Worm (Caenorhabditis elegans): ENCODE results near the gene F56F11.2.

Gene F56F11.2

ce11 chrIII:2869512-2869911, 12.6 kb upstream of the F56F11.2 start:
- TF ChIP-seq W03F9.2 (tag; optimal IDR thresholded peaks at IDR 0.05) (no peak), dao-5 (tag; optimal IDR thresholded peaks at IDR 0.05) (no peak)

- TF ChIP-seq W03F9.2 (tag; optimal IDR thresholded peaks at IDR 0.05): no peak
- TF ChIP-seq him-1 (tag; optimal IDR thresholded peaks at IDR 0.05): no peak
- no peak for TF ChIP-seq dao-5 (tag; optimal IDR thresholded peaks at IDR 0.05)
These were observed 11.9 kb upstream of the F56F11.2 start for ce11 chrIII:2870228-2870627.

- TF ChIP-seq dao-5 (tag; optimal IDR thresholded peaks at IDR 0.05): no peak
- peak; percentile 1 for TF ChIP-seq W03F9.2 (tag; optimal IDR thresholded peaks at IDR 0.05)
These were observed 10.3 kb upstream of the F56F11.2 start for ce11 chrIII:2871817-2872216.

- TF ChIP-seq dao-5 (tag; optimal IDR thresholded peaks at IDR 0.05) (no peak), W03F9.2 (tag; optimal IDR thresholded peaks at IDR 0.05) (no peak), him-1 (tag; optimal IDR thresholded peaks at IDR 0.05) (no peak)
These were observed 8.9 kb upstream of the F56F11.2 start for ce11 chrIII:2873116-2873644.

ce11 chrIII:2874144-2874868, 7.8 kb upstream of the F56F11.2 start, which contains the start of gene klf-1:
TSS of gene klf-1 (plus strand) at chrIII:2874818.
- TF ChIP-seq him-1 (tag; optimal IDR thresholded peaks at IDR 0.05): no peak
- TF ChIP-seq dao-5 (tag; optimal IDR thresholded peaks at IDR 0.05): no peak
- no peak for TF ChIP-seq W03F9.2 (tag; optimal IDR thresholded peaks at IDR 0.05)

ce11 chrIII:2875946-2876345, 6.1 kb upstream of the F56F11.2 start:
- no peak for TF ChIP-seq dao-5 (tag; optimal IDR thresholded peaks at IDR 0.05)
- peak; percentile 16 for TF ChIP-seq W03F9.2 (tag; optimal IDR thresholded peaks at IDR 0.05)

ce11 chrIII:2879703-2880102, 2.4 kb upstream of the F56F11.2 start:
- TF ChIP-seq W03F9.2 (tag; optimal IDR thresholded peaks at IDR 0.05) (no peak), him-1 (tag; optimal IDR thresholded peaks at IDR 0.05) (no peak), dao-5 (tag; optimal IDR thresholded peaks at IDR 0.05) (no peak)

- TF ChIP-seq dao-5 (tag; optimal IDR thresholded peaks at IDR 0.05) (no peak), W03F9.2 (tag; optimal IDR thresholded peaks at IDR 0.05) (no peak), him-1 (tag; optimal IDR thresholded peaks at IDR 0.05) (no peak)
These were observed 972 bp upstream of the F56F11.2 start for ce11 chrIII:2881117-2881516.

- TF ChIP-seq dao-5 (tag; optimal IDR thresholded peaks at IDR 0.05): no peak
- TF ChIP-seq him-1 (tag; optimal IDR thresholded peaks at IDR 0.05): no peak
- TF ChIP-seq W03F9.2 (tag; optimal IDR thresholded peaks at IDR 0.05): no peak
These were observed 9.4 kb downstream of the F56F11.2 start, which contains the start of gene F56F11.1 for ce11 chrIII:2891443-2891842. TSS of gene F56F11.1 (plus strand) at chrIII:2891743.

- TF ChIP-seq W03F9.2 (tag; optimal IDR thresholded peaks at IDR 0.05) (no peak), dao-5 (tag; optimal IDR thresholded peaks at IDR 0.05) (no peak), him-1 (tag; optimal IDR thresholded peaks at IDR 0.05) (no peak)
These were observed 17.6 kb downstream of the F56F11.2 start for ce11 chrIII:2899705-2900104.

- TF ChIP-seq W03F9.2 (tag; optimal IDR thresholded peaks at IDR 0.05): no peak
- TF ChIP-seq dao-5 (tag; optimal IDR thresholded peaks at IDR 0.05): no peak
- TF ChIP-seq him-1 (tag; optimal IDR thresholded peaks at IDR 0.05): no peak
These were observed 19.0 kb downstream of the F56F11.2 start, which contains the start of gene idpa-1 for ce11 chrIII:2901117-2901516. TSS of gene idpa-1 (minus strand) at chrIII:2901217.

- TF ChIP-seq dao-5 (tag; optimal IDR thresholded peaks at IDR 0.05) (no peak), W03F9.2 (tag; optimal IDR thresholded peaks at IDR 0.05) (no peak), him-1 (tag; optimal IDR thresholded peaks at IDR 0.05) (no peak)
These were observed 22.1 kb downstream of the F56F11.2 start for ce11 chrIII:2904164-2904563.

ce11 chrIII:2907819-2908218, 25.7 kb downstream of the F56F11.2 start:
- TF ChIP-seq him-1 (tag; optimal IDR thresholded peaks at IDR 0.05) (no peak), W03F9.2 (tag; optimal IDR thresholded peaks at IDR 0.05) (no peak), dao-5 (tag; optimal IDR thresholded peaks at IDR 0.05) (no peak)

ce11 chrIII:2908859-2909258, 26.8 kb downstream of the F56F11.2 start:
- TF ChIP-seq W03F9.2 (tag; optimal IDR thresholded peaks at IDR 0.05) (no peak), him-1 (tag; optimal IDR thresholded peaks at IDR 0.05) (no peak)

- TF ChIP-seq W03F9.2 (tag; optimal IDR thresholded peaks at IDR 0.05): no peak
These were observed 28.5 kb downstream of the F56F11.2 start, which contains the start of gene cdh-1 for ce11 chrIII:2910606-2911005. TSS of gene cdh-1 (plus strand) at chrIII:2910906.

All from whole organism, L4/young adult.